Fruit fly (Drosophila melanogaster) whole organism: ENCODE data around the gene Sce.

Source experiments
- CG8478 ChIP-seq: fragments of >200 bp; optimal IDR thresholded peaks from 2 replicates; lab custom pipeline; 2018; ENCODE audit warnings: inconsistent platforms
- Dll ChIP-seq: fragments of >200 bp; optimal IDR thresholded peaks from 2 replicates; lab custom pipeline; 2017
- EcR ChIP-seq, 2 experiments: fragments of >200 bp; optimal IDR thresholded peaks; 2 replicates each; lab custom pipeline; 2017; ENCODE audit warnings: missing biosample characterization in 2 of 2, missing genetic modification characterization in 2 of 2, missing genetic modification reagents in 2 of 2
- pan ChIP-seq: fragments of >200 bp; optimal IDR thresholded peaks from 2 replicates; lab custom pipeline; 2017
- psq ChIP-seq: fragments of >200 bp; optimal IDR thresholded peaks from 2 replicates; lab custom pipeline; 2017
- usp ChIP-seq: fragments of >200 bp; optimal IDR thresholded peaks from 2 replicates; lab custom pipeline; 2017; ENCODE audit warnings: missing biosample characterization, missing genetic modification characterization, mixed read lengths

dm6 chr3R:27677174-27677726 is 4.6 kb downstream of the Sce start, which contains the start of gene Hsdl2:
- TF ChIP-seq CG8478 (lab: Kevin White, UChicago) (no peak), usp (GFP tag; lab: Kevin White, UChicago) (no peak), psq (no peak), EcR (GFP tag; optimal IDR thresholded peaks at IDR 0.05; lab: Kevin White, UChicago) (no peak), Dll (lab: Kevin White, UChicago) (no peak), pan (lab: Kevin White, UChicago) (no peak)
